Fruit fly (Drosophila melanogaster): ENCODE data around the gene CG5001.

- TF ChIP-seq CG1602 (GFP tag; optimal IDR thresholded peaks at IDR 0.05) (peak; percentile 22), tna (GFP tag; IDR thresholded peaks at IDR 0.05; ENCODE audit: partially characterized antibody) (no peak), yki (optimal IDR thresholded peaks at IDR 0.05) (no peak), nerfin-1 (tag; optimal IDR thresholded peaks at IDR 0.05) (no peak), gsb (GFP tag; IDR thresholded peaks at IDR 0.05) (no peak), nau (GFP tag; optimal IDR thresholded peaks at IDR 0.05) (no peak), CG12219 (GFP tag; optimal IDR thresholded peaks at IDR 0.05) (no peak), Vsx1 (GFP tag; optimal IDR thresholded peaks at IDR 0.05) (no peak)
Observed at dm6 chr2L:1157679-1158518, 27.7 kb upstream of the CG5001 start, which contains the start of gene capt.

All from whole organism, embryonic.